Worm (Caenorhabditis elegans): Measurements from ENCODE around the gene D1014.4.

Gene D1014.4

ce11 chrV:8170300-8170699 is 37.3 kb downstream of the D1014.4 start:
- TF ChIP-seq ztf-23 (GFP tag; IDR thresholded peaks at IDR 0.05) (no peak), tab-1 (GFP tag; IDR thresholded peaks at IDR 0.05) (no peak), T22C8.4 (GFP tag; IDR thresholded peaks at IDR 0.05) (no peak), ref-1 (GFP tag; conservative IDR thresholded peaks at IDR 0.05) (no peak), flt-1 (GFP tag; IDR thresholded peaks at IDR 0.05) (no peak)

ce11 chrV:8171688-8172087 is 38.7 kb downstream of the D1014.4 start:
- TF ChIP-seq cog-1 (tag; optimal IDR thresholded peaks at IDR 0.05) = no peak
- no peak for TF ChIP-seq ztf-23 (GFP tag; IDR thresholded peaks at IDR 0.05)
- no peak for TF ChIP-seq flt-1 (GFP tag; IDR thresholded peaks at IDR 0.05)
- no peak for TF ChIP-seq T22C8.4 (GFP tag; IDR thresholded peaks at IDR 0.05)
- no peak for TF ChIP-seq klf-2 (GFP tag; conservative IDR thresholded peaks at IDR 0.05)
- no peak for TF ChIP-seq tab-1 (GFP tag; IDR thresholded peaks at IDR 0.05)
- TF ChIP-seq med-1 (GFP tag; optimal IDR thresholded peaks at IDR 0.05; ENCODE audit: insufficient read depth) = no peak
- TF ChIP-seq ref-1 (GFP tag; conservative IDR thresholded peaks at IDR 0.05) = no peak
- no peak for TF ChIP-seq ztf-29 (GFP tag; IDR thresholded peaks at IDR 0.05)

- TF ChIP-seq tab-1 (GFP tag; IDR thresholded peaks at IDR 0.05) (no peak), cog-1 (tag; optimal IDR thresholded peaks at IDR 0.05) (no peak), ztf-23 (GFP tag; IDR thresholded peaks at IDR 0.05) (no peak), flt-1 (GFP tag; IDR thresholded peaks at IDR 0.05) (no peak)
These were observed 44.3 kb downstream of the D1014.4 start, which contains the start of gene F20D6.9 for ce11 chrV:8177349-8177748. Gene F20D6.9, minus strand, starts transcription at chrV:8177449.

- TF ChIP-seq flt-1 (GFP tag; IDR thresholded peaks at IDR 0.05) (no peak), med-1 (GFP tag; optimal IDR thresholded peaks at IDR 0.05; ENCODE audit: insufficient read depth) (no peak), klf-2 (GFP tag; conservative IDR thresholded peaks at IDR 0.05) (no peak), tab-1 (GFP tag; IDR thresholded peaks at IDR 0.05) (no peak), T22C8.4 (GFP tag; IDR thresholded peaks at IDR 0.05) (no peak), ref-1 (GFP tag; conservative IDR thresholded peaks at IDR 0.05) (no peak), ztf-29 (GFP tag; IDR thresholded peaks at IDR 0.05) (no peak), ztf-23 (GFP tag; IDR thresholded peaks at IDR 0.05) (no peak), cog-1 (tag; optimal IDR thresholded peaks at IDR 0.05) (no peak)
These were observed 45.3 kb downstream of the D1014.4 start for ce11 chrV:8178279-8178678.

- TF ChIP-seq flt-1 (GFP tag; IDR thresholded peaks at IDR 0.05) (no peak), klf-2 (GFP tag; conservative IDR thresholded peaks at IDR 0.05) (no peak), ztf-23 (GFP tag; IDR thresholded peaks at IDR 0.05) (no peak), ztf-29 (GFP tag; IDR thresholded peaks at IDR 0.05) (no peak), T22C8.4 (GFP tag; IDR thresholded peaks at IDR 0.05) (no peak), tab-1 (GFP tag; IDR thresholded peaks at IDR 0.05) (no peak), ref-1 (GFP tag; conservative IDR thresholded peaks at IDR 0.05) (no peak), med-1 (GFP tag; optimal IDR thresholded peaks at IDR 0.05; ENCODE audit: insufficient read depth) (no peak), cog-1 (tag; optimal IDR thresholded peaks at IDR 0.05) (no peak)
These were observed 46.0 kb downstream of the D1014.4 start, which contains the start of gene srp-7 for ce11 chrV:8178914-8179542. Gene srp-7, plus strand, starts transcription at chrV:8179126.

- TF ChIP-seq flt-1 (GFP tag; IDR thresholded peaks at IDR 0.05) (no peak), med-1 (GFP tag; optimal IDR thresholded peaks at IDR 0.05; ENCODE audit: insufficient read depth) (no peak), klf-2 (GFP tag; conservative IDR thresholded peaks at IDR 0.05) (no peak), ztf-29 (GFP tag; IDR thresholded peaks at IDR 0.05) (no peak), ref-1 (GFP tag; conservative IDR thresholded peaks at IDR 0.05) (no peak), tab-1 (GFP tag; IDR thresholded peaks at IDR 0.05) (no peak), T22C8.4 (GFP tag; IDR thresholded peaks at IDR 0.05) (no peak), cog-1 (tag; optimal IDR thresholded peaks at IDR 0.05) (no peak)
These were observed 50.4 kb downstream of the D1014.4 start, which contains the start of gene srp-8 for ce11 chrV:8183384-8183783. Gene srp-8, plus strand, starts transcription at chrV:8183684.

Measured in whole organism, midembryonic.